Worm (Caenorhabditis elegans): ENCODE data around the gene Y32G9A.3.
A peak's percentile ranks its signal among the peaks of the same experiment; 100 is the strongest.

Y32G9A.3 gene

ce11 chrV:1907350-1907749, 3.9 kb upstream of the Y32G9A.3 start, which contains the start of gene Y32G9A.5:
Gene Y32G9A.5 (plus strand): TSS chrV:1907650.
- no peak for TF ChIP-seq mab-9 (GFP tag; IDR thresholded peaks at IDR 0.05)
- TF ChIP-seq lin-35 (GFP tag; optimal IDR thresholded peaks at IDR 0.05), result no peak
- TF ChIP-seq mef-2 (tag; optimal IDR thresholded peaks at IDR 0.05), result no peak
- TF ChIP-seq zip-4 (GFP tag; optimal IDR thresholded peaks at IDR 0.05), result no peak
- no peak for TF ChIP-seq dpl-1 (GFP tag; optimal IDR thresholded peaks at IDR 0.05)
- TF ChIP-seq zag-1 (tag; optimal IDR thresholded peaks at IDR 0.05), result no peak
- TF ChIP-seq nhr-85 (tag), result no peak
- no peak for TF ChIP-seq ama-1 (optimal IDR thresholded peaks at IDR 0.05)
- no peak for TF ChIP-seq jun-1 (tag; optimal IDR thresholded peaks at IDR 0.05)
- TF ChIP-seq pqm-1 (tag; optimal IDR thresholded peaks at IDR 0.05), result no peak
- no peak for TF ChIP-seq unc-30 (tag; optimal IDR thresholded peaks at IDR 0.05)
- no peak for TF ChIP-seq efl-1 (optimal IDR thresholded peaks at IDR 0.05)
- no peak for TF ChIP-seq efl-1 (GFP tag; optimal IDR thresholded peaks at IDR 0.05 in 1 of 2)
- TF ChIP-seq swsn-7 (tag; optimal IDR thresholded peaks at IDR 0.05), result no peak
- no peak for TF ChIP-seq lsy-2 (tag; optimal IDR thresholded peaks at IDR 0.05)

ce11 chrV:1908542-1908941, 2.7 kb upstream of the Y32G9A.3 start, which contains the start of gene srp-3:
Gene srp-3 (plus strand): TSS chrV:1908842.
- no peak for TF ChIP-seq C34B4.2 (tag; optimal IDR thresholded peaks at IDR 0.05)
- no peak for TF ChIP-seq efl-3 (GFP tag; optimal IDR thresholded peaks at IDR 0.05)

ce11 chrV:1918030-1918559, 6.9 kb downstream of the Y32G9A.3 start, which contains the start of gene Y32G9A.2:
Gene Y32G9A.2 (plus strand): TSS chrV:1918509.
- TF ChIP-seq skn-1 (tag; optimal IDR thresholded peaks at IDR 0.05) (peak; percentile 43), lin-14 (GFP tag; optimal IDR thresholded peaks at IDR 0.05) (no peak), jun-1 (tag; optimal IDR thresholded peaks at IDR 0.05) (no peak), lir-3 (tag; optimal IDR thresholded peaks at IDR 0.05; ENCODE audit: poor library complexity) (no peak), mdl-1 (tag; optimal IDR thresholded peaks at IDR 0.05) (no peak), unc-30 (tag; optimal IDR thresholded peaks at IDR 0.05) (no peak), dpl-1 (GFP tag; optimal IDR thresholded peaks at IDR 0.05) (peak; percentile 43 to 62 (median 61)), efl-1 (optimal IDR thresholded peaks at IDR 0.05) (peak; percentile 62 to 64), efl-1 (GFP tag; optimal IDR thresholded peaks at IDR 0.05 in 1 of 2) (peak; percentile 59 to 94), swsn-7 (tag; optimal IDR thresholded peaks at IDR 0.05) (peak; percentile 30), hlh-17 (GFP tag; optimal IDR thresholded peaks at IDR 0.05; ENCODE audit: borderline replicate concordance) (no peak), pax-3 (tag; optimal IDR thresholded peaks at IDR 0.05) (no peak), mef-2 (tag; optimal IDR thresholded peaks at IDR 0.05) (no peak), fkh-4 (tag; optimal IDR thresholded peaks at IDR 0.05; ENCODE audit: borderline replicate concordance) (no peak), isw-1 (GFP tag; IDR thresholded peaks at IDR 0.05) (peak; percentile 6; the same call in 1 of the 2 replicates), vab-15 (tag; optimal IDR thresholded peaks at IDR 0.05) (no peak), mep-1 (tag; optimal IDR thresholded peaks at IDR 0.05) (no peak), pag-3 (tag; optimal IDR thresholded peaks at IDR 0.05; ENCODE audit: borderline replicate concordance, insufficient read depth) (no peak), elt-2 (tag; optimal IDR thresholded peaks at IDR 0.05) (no peak), snpc-4 (tag; optimal IDR thresholded peaks at IDR 0.05) (no peak), unc-62 (GFP tag; optimal IDR thresholded peaks at IDR 0.05) (no peak), nhr-20 (tag; optimal IDR thresholded peaks at IDR 0.05) (peak; percentile 49), C16A3.4 (tag; optimal IDR thresholded peaks at IDR 0.05) (peak; percentile 53), nhr-76 (tag; optimal IDR thresholded peaks at IDR 0.05) (no peak), fkh-8 (tag; optimal IDR thresholded peaks at IDR 0.05) (no peak), egl-27 (tag; optimal IDR thresholded peaks at IDR 0.05) (no peak), rnt-1 (tag; optimal IDR thresholded peaks at IDR 0.05) (peak; percentile 45), nhr-77 (tag; optimal IDR thresholded peaks at IDR 0.05) (peak; percentile 16), dsc-1 (tag; optimal IDR thresholded peaks at IDR 0.05) (peak; percentile 20), F16B12.6 (tag; optimal IDR thresholded peaks at IDR 0.05) (no peak), hpl-2 (GFP tag; optimal IDR thresholded peaks at IDR 0.05) (no peak), tbx-2 (tag; optimal IDR thresholded peaks at IDR 0.05) (peak; percentile 32), xbp-1 (tag; optimal IDR thresholded peaks at IDR 0.05) (peak; percentile 1), snu-23 (GFP tag; optimal IDR thresholded peaks at IDR 0.05) (peak; percentile 63), lin-13 (GFP tag; optimal IDR thresholded peaks at IDR 0.05) (peak; percentile 35), nhr-90 (tag; optimal IDR thresholded peaks at IDR 0.05; ENCODE audit: poor library complexity) (peak; percentile 42), sup-37 (GFP tag; optimal IDR thresholded peaks at IDR 0.05) (no peak), pqm-1 (tag; optimal IDR thresholded peaks at IDR 0.05) (no peak), efl-3 (GFP tag; optimal IDR thresholded peaks at IDR 0.05) (no peak)

All from whole organism, L1 larva.